Fruit fly (Drosophila melanogaster) S2 (cell line): ENCODE data around the gene CG18269.

Experiments used
- CG8478 ChIP-seq: fragments of >200 bp; optimal IDR thresholded peaks from 2 replicates; lab custom pipeline; 2018
- CTCF ChIP-seq, 2 experiments: fragments of >200 bp; optimal IDR thresholded peaks; 2 replicates each; lab custom pipeline; 2018

The CG18269 gene

dm6 chr2L:5593839-5594238 lies 42.2 kb downstream of the CG18269 start:
- TF ChIP-seq CG8478 (lab: Kevin White, UChicago) (no peak), CTCF (optimal IDR thresholded peaks at IDR 0.05; lab: Kevin White, UChicago) (no peak)

DNA sequence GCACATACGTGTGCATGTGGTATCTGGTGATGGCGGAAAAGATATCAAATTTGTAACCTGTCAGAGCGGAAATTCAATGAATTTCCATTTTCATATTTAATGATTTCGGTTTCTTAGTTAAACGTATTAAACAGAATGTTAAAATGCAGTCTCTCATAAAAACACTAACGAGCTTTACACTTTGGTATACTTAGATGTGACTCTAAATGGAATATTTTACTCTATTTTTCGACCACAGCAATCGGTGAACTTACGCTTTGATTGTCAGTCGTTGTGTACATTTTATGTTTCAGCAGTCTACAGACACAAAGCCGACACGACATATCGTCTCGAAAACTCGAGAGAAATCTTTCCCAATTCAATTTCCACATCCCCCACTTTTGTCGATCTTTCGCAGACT lies 44.9 kb downstream of the CG18269 start, which contains the start of gene CG18266:
Gene CG18266 (plus strand): TSS at position 301 of the 400 bp plus-strand sequence.
- no peak for TF ChIP-seq CG8478 (lab: Kevin White, UChicago)
- TF ChIP-seq CTCF (optimal IDR thresholded peaks at IDR 0.05; lab: Kevin White, UChicago): no peak
